Fruit fly (Drosophila melanogaster): Measurements from ENCODE around the gene SrpRbeta.

DNA sequence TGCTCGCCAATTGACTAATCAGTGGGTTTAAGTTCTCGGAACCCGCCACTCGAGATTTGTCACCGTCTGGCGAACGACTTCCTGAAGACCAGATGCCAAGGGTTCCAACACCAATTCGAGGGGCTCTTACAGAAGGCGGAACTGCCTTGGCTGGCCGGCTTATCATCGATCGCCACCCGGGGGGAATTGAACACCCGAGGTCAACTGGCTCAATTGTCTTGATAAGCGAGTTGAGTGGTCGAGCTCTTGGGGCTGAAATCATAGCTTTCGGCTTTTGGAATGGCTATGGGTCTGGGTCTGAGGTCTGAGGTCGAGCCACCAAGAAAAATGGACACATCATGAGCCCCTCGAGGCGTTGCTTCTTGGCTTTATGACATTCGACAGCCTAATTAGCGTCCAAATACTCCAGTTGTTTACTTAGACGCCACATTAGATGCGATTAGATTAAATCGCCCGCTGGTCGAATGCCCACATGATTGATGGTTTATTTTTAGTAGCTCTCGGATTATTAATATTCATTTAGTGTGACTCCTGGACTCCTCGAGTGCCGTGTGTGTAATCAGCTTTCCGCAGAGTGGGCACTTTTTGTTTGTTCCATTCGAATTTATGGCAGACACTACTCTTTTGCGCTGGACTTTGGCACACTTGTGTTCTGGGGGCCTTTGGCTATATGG, 21.4 kb downstream of the SrpRbeta start:
- no peak for TF ChIP-seq EcR (GFP tag; optimal IDR thresholded peaks at IDR 0.05)
- no peak for TF ChIP-seq Pif1B (GFP tag; optimal IDR thresholded peaks at IDR 0.05)
- no peak for TF ChIP-seq gl (tag; optimal IDR thresholded peaks at IDR 0.05)
- TF ChIP-seq CG14655 (GFP tag; optimal IDR thresholded peaks at IDR 0.05): no peak
- TF ChIP-seq CG9948 (tag; optimal IDR thresholded peaks at IDR 0.05): no peak
- TF ChIP-seq D1 (tag; optimal IDR thresholded peaks at IDR 0.05): no peak
- no peak for TF ChIP-seq Snoo (tag; optimal IDR thresholded peaks at IDR 0.05)
- no peak for TF ChIP-seq CG8159 (tag; optimal IDR thresholded peaks at IDR 0.05)
